Worm (Caenorhabditis elegans) whole organism, L3 larva: ENCODE data around the gene H29C22.1.

Experiments
- ZK546.5 ChIP-seq: sonication (generic microtip); optimal IDR thresholded peaks from 2 replicates; lab custom pipeline; 2017; ENCODE audit warnings: missing biosample characterization, missing genetic modification characterization
- ama-1 ChIP-seq: fragments of 150-350 bp; optimal IDR thresholded peaks from 2 replicates; lab custom pipeline; 2018
- ceh-16 ChIP-seq: sonication (generic microtip); optimal IDR thresholded peaks from 2 replicates; lab custom pipeline; 2017; ENCODE audit warnings: missing biosample characterization, missing genetic modification characterization
- ceh-28 ChIP-seq: fragments of 150-350 bp; optimal IDR thresholded peaks from 2 replicates; lab custom pipeline; 2014; ENCODE audit warnings: missing biosample characterization, missing genetic modification reagents, missing genetic modification characterization
- ceh-82 ChIP-seq: fragments of 150-350 bp; optimal IDR thresholded peaks from 2 replicates; lab custom pipeline; 2014; ENCODE audit warnings: missing biosample characterization, missing genetic modification characterization
- ceh-9 ChIP-seq: sonication (generic microtip); optimal IDR thresholded peaks from 2 replicates; lab custom pipeline; 2018; ENCODE audit warnings: missing biosample characterization, missing genetic modification characterization
- daf-12 ChIP-seq: fragments of 150-350 bp; optimal IDR thresholded peaks from 2 replicates; lab custom pipeline; 2014; ENCODE audit warnings: missing biosample characterization, missing genetic modification reagents, missing genetic modification characterization
- egl-5 ChIP-seq: fragments of 150-350 bp; optimal IDR thresholded peaks from 2 replicates; lab custom pipeline; 2017; ENCODE audit warnings: missing biosample characterization, missing genetic modification reagents, missing genetic modification characterization, inconsistent platforms
- elt-1 ChIP-seq: fragments of 150-350 bp; optimal IDR thresholded peaks from 2 replicates; lab custom pipeline; 2014; ENCODE audit warnings: missing biosample characterization, missing genetic modification characterization
- elt-2 ChIP-seq: sonication (generic microtip); optimal IDR thresholded peaks from 2 replicates; lab custom pipeline; 2016; ENCODE audit warnings: missing genetic modification reagents, mild to moderate bottlenecking, missing genetic modification characterization, missing compliant biosample characterization
- elt-3 ChIP-seq, 3 experiments: fragments of 150-350 bp in 1 of 3; sonication (generic microtip) in 2 of 3; optimal IDR thresholded peaks; 2 replicates in 2 of 3; 4 replicates in 1 of 3; lab custom pipeline; 2014 to 2017; ENCODE audit warnings: missing biosample characterization in 3 of 3, missing genetic modification characterization in 3 of 3
- eor-1 ChIP-seq, 2 experiments: fragments of 150-350 bp; optimal IDR thresholded peaks; 2 replicates each; lab custom pipeline; 2014 to 2018; ENCODE audit warnings: missing biosample characterization in 2 of 2, missing genetic modification characterization in 2 of 2
- fkh-10 ChIP-seq: sonication (generic microtip); optimal IDR thresholded peaks from 2 replicates; lab custom pipeline; 2017; ENCODE audit warnings: missing biosample characterization, missing genetic modification reagents, missing genetic modification characterization
- fkh-2 ChIP-seq: fragments of 150-350 bp; optimal IDR thresholded peaks from 2 replicates; lab custom pipeline; 2014; ENCODE audit warnings: missing biosample characterization, missing genetic modification reagents, missing genetic modification characterization
- hmg-11 ChIP-seq: sonication (generic microtip); optimal IDR thresholded peaks from 2 replicates; lab custom pipeline; 2016; ENCODE audit warnings: missing genetic modification characterization, missing compliant biosample characterization
- jun-1 ChIP-seq: fragments of 150-350 bp; optimal IDR thresholded peaks from 2 replicates; lab custom pipeline; 2014; ENCODE audit warnings: missing biosample characterization, missing genetic modification reagents, missing genetic modification characterization
- lin-15B ChIP-seq: fragments of 150-350 bp; optimal IDR thresholded peaks from 2 replicates; lab custom pipeline; 2014; ENCODE audit warnings: missing biosample characterization, missing genetic modification characterization
- lin-39 ChIP-seq: fragments of 150-350 bp; optimal IDR thresholded peaks from 2 replicates; lab custom pipeline; 2018; ENCODE audit warnings: missing biosample characterization, missing genetic modification reagents, missing genetic modification characterization
- mdl-1 ChIP-seq: fragments of 150-350 bp; optimal IDR thresholded peaks from 2 replicates; lab custom pipeline; 2014; ENCODE audit warnings: missing biosample characterization, missing genetic modification characterization
- mml-1 ChIP-seq: fragments of 150-350 bp; sonication (generic microtip); optimal IDR thresholded peaks from 3 replicates; lab custom pipeline; 2014; ENCODE audit warnings: missing biosample characterization, missing genetic modification characterization
- nfya-1 ChIP-seq: sonication (generic microtip); optimal IDR thresholded peaks from 2 replicates; lab custom pipeline; 2017; ENCODE audit warnings: missing genetic modification characterization, mild to moderate bottlenecking, missing compliant biosample characterization, antibody characterized with exemption, moderate library complexity; ENCODE audit not compliant: insufficient read depth
- nhr-11 ChIP-seq: fragments of 150-350 bp; optimal IDR thresholded peaks from 2 replicates; lab custom pipeline; 2014; ENCODE audit warnings: missing biosample characterization, missing genetic modification characterization
- nhr-23 ChIP-seq: fragments of 150-350 bp; optimal IDR thresholded peaks from 2 replicates; lab custom pipeline; 2014; ENCODE audit warnings: missing biosample characterization, missing genetic modification reagents, missing genetic modification characterization
- nhr-43 ChIP-seq: sonication (generic microtip); optimal IDR thresholded peaks from 2 replicates; lab custom pipeline; 2016; ENCODE audit warnings: mild to moderate bottlenecking, missing genetic modification characterization, missing compliant biosample characterization; ENCODE audit not compliant: poor library complexity, severe bottlenecking
- nhr-76 ChIP-seq: fragments of 150-350 bp; sonication (generic microtip); optimal IDR thresholded peaks from 5 replicates; lab custom pipeline; 2014; ENCODE audit warnings: missing biosample characterization, missing genetic modification characterization
- nhr-77 ChIP-seq: fragments of 150-350 bp; optimal IDR thresholded peaks from 2 replicates; lab custom pipeline; 2014; ENCODE audit warnings: missing biosample characterization, missing genetic modification characterization
- pha-4 ChIP-seq: fragments of 150-350 bp; optimal IDR thresholded peaks from 2 replicates; lab custom pipeline; 2014; ENCODE audit warnings: missing biosample characterization, missing genetic modification reagents, missing genetic modification characterization
- pqm-1 ChIP-seq: fragments of 150-350 bp; optimal IDR thresholded peaks from 2 replicates; lab custom pipeline; 2017; ENCODE audit warnings: missing biosample characterization, missing genetic modification characterization, inconsistent platforms
- snpc-4 ChIP-seq: fragments of 150-350 bp; optimal IDR thresholded peaks from 2 replicates; lab custom pipeline; 2014; ENCODE audit warnings: missing biosample characterization, missing genetic modification characterization
- unc-62 ChIP-seq: fragments of 150-350 bp; sonication (generic microtip); optimal IDR thresholded peaks from 4 replicates; lab custom pipeline; 2014; ENCODE audit warnings: missing biosample characterization, missing genetic modification reagents, missing genetic modification characterization
- zag-1 ChIP-seq: fragments of 150-350 bp; optimal IDR thresholded peaks from 2 replicates; lab custom pipeline; 2014; ENCODE audit warnings: missing biosample characterization, missing genetic modification characterization
- ztf-11 ChIP-seq: fragments of 150-350 bp; optimal IDR thresholded peaks from 2 replicates; lab custom pipeline; 2014; ENCODE audit warnings: missing biosample characterization, missing genetic modification characterization

H29C22.1 gene

ce11 chrX:9274574-9274973 is 36.6 kb downstream of the H29C22.1 start, which contains the start of gene B0416.10:
Gene B0416.10 (minus strand): TSS chrX:9274674.
- TF ChIP-seq jun-1 (tag; lab: Kevin White, UChicago) (no peak), eor-1 (tag; optimal IDR thresholded peaks at IDR 0.05; lab: Kevin White, UChicago) (no peak), lin-39 (tag; lab: Kevin White, UChicago) (no peak), ceh-16 (tag; lab: Kevin White, UChicago) (no peak), elt-1 (tag; lab: Kevin White, UChicago) (no peak), snpc-4 (tag; lab: Kevin White, UChicago) (no peak)

- TF ChIP-seq ceh-9 (tag; lab: Kevin White, UChicago): no peak
- TF ChIP-seq elt-3 (tag; optimal IDR thresholded peaks at IDR 0.05; lab: Kevin White, UChicago): peak in 1 of 3 experiments; percentile 51
- no peak for TF ChIP-seq ZK546.5 (tag; lab: Kevin White, UChicago)
- peak; percentile 78 for TF ChIP-seq pqm-1 (tag; lab: Kevin White, UChicago)
- TF ChIP-seq ceh-28 (tag; lab: Kevin White, UChicago): peak; percentile 17
- TF ChIP-seq nhr-43 (tag; lab: Kevin White, UChicago): peak; percentile 12
- peak; percentile 93 for TF ChIP-seq elt-2 (tag; lab: Kevin White, UChicago)
- peak; percentile 33 for TF ChIP-seq hmg-11
- TF ChIP-seq eor-1 (tag; optimal IDR thresholded peaks at IDR 0.05; lab: Kevin White, UChicago): no peak
- peak; percentile 48 for TF ChIP-seq pha-4 (tag; lab: Kevin White, UChicago)
Measured at ce11 chrX:9271886-9272285, 39.2 kb downstream of the H29C22.1 start.

DNA sequence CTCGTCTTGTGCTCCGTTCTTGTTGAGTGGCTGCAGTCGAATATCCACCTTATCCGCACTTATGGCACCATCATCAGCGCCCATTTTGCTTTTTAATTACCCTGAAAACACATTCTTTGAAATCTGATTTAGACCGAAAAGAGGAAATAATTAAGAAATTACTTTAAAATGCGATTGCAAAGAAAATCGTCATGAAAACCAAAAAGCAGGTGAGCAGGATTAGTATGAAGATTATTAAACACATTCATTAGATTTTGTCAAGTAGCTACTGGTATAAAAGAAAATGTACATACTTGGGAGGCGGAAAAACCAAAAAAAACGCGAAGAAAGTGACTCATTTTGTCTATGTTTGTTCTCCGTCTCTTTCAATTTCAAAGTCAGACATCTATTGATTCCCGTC is 40.4 kb downstream of the H29C22.1 start, which contains the start of gene B0416.5:
TSS of gene B0416.5 (minus strand) at position 101 of the 400 bp plus-strand sequence.
- TF ChIP-seq fkh-2 (tag; lab: Kevin White, UChicago) (no peak), snpc-4 (tag; lab: Kevin White, UChicago) (no peak), ceh-28 (tag; lab: Kevin White, UChicago) (no peak), fkh-10 (GFP tag; lab: Kevin White, UChicago) (no peak), ceh-16 (tag; lab: Kevin White, UChicago) (no peak), nhr-11 (tag; lab: Kevin White, UChicago) (no peak), ztf-11 (no peak), lin-15B (tag; lab: Kevin White, UChicago) (no peak)

DNA sequence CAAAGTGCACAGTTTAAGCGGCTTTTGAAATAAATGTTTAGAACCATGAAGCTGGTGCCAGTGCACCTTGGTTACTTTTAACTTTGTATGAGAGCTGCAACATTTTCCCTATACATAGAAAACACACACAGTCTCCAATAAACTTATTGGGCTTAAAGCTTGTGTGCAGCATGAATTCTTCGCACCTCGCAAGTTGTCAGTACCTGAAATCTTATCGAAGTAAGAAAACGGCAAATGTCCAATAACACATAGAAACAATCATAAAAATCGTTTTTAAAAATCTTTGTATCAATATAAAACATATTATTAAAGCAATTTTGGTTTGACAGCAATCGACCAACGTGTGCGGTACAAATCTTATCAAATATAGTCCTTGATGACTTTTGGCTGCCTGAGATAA is 42.8 kb downstream of the H29C22.1 start:
- peak; percentile 17 for TF ChIP-seq nhr-23
- no peak for TF ChIP-seq nhr-43 (tag; lab: Kevin White, UChicago)

- TF ChIP-seq mml-1 (tag; lab: Kevin White, UChicago) (no peak), pqm-1 (tag; lab: Kevin White, UChicago) (no peak), nhr-76 (tag; lab: Kevin White, UChicago) (no peak), elt-2 (tag; lab: Kevin White, UChicago) (peak; percentile 67), zag-1 (tag; lab: Kevin White, UChicago) (no peak), pha-4 (tag; lab: Kevin White, UChicago) (peak; percentile 57), ceh-82 (no peak), lin-39 (tag; lab: Kevin White, UChicago) (no peak), unc-62 (GFP tag; lab: Kevin White, UChicago) (no peak), ceh-16 (tag; lab: Kevin White, UChicago) (no peak), eor-1 (tag; optimal IDR thresholded peaks at IDR 0.05; lab: Kevin White, UChicago) (no peak), nhr-43 (tag; lab: Kevin White, UChicago) (no peak), daf-12 (tag; lab: Kevin White, UChicago) (no peak), ama-1 (lab: Kevin White, UChicago) (no peak), nhr-77 (tag; lab: Kevin White, UChicago) (no peak)
Measured at ce11 chrX:9266512-9266911, 44.6 kb downstream of the H29C22.1 start.

ce11 chrX:9264636-9265035 is 46.5 kb downstream of the H29C22.1 start:
- no peak for TF ChIP-seq fkh-2 (tag; lab: Kevin White, UChicago)
- TF ChIP-seq ama-1 (lab: Kevin White, UChicago): peak; percentile 61
- peak; percentile 12 for TF ChIP-seq jun-1 (tag; lab: Kevin White, UChicago)
- TF ChIP-seq egl-5 (tag; lab: Kevin White, UChicago): peak; percentile 24
- peak; percentile 42 for TF ChIP-seq mdl-1
- peak; percentile 96 for TF ChIP-seq elt-2 (tag; lab: Kevin White, UChicago)
- TF ChIP-seq pha-4 (tag; lab: Kevin White, UChicago): peak; percentile 80
- peak; percentile 37 for TF ChIP-seq nfya-1 (tag; lab: Kevin White, UChicago)
- peak; percentile 88 for TF ChIP-seq pqm-1 (tag; lab: Kevin White, UChicago)
- TF ChIP-seq fkh-10 (GFP tag; lab: Kevin White, UChicago): no peak
- TF ChIP-seq lin-39 (tag; lab: Kevin White, UChicago): peak; percentile 76
- no peak for TF ChIP-seq ceh-9 (tag; lab: Kevin White, UChicago)
